Worm (Caenorhabditis elegans): ENCODE results near the gene slc-36.5.

Gene slc-36.5

DNA sequence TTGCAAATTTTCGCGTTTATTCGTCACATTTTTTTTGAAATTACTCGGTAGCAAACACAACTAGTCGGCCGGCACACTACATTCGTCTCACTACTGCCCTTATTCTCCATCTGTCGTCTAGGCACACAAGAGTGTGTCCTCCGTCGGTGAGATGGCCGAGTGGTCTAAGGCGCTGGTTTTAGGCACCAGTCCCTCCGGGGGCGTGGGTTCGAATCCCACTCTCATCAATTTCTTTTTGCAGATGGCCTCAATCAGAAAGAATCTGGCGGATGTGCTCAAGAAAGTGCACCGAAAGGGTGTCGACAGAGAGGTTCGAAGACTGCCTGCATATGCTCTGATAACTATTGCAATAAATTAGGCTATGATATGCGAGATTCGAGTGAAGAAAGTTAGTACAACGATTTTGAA is 23.8 kb downstream of the slc-36.5 start (continued):
- TF ChIP-seq gei-8 (GFP tag; optimal IDR thresholded peaks at IDR 0.05), result peak; percentile 74
- peak; percentile 9 to 58 for TF ChIP-seq lsy-2 (tag; optimal IDR thresholded peaks at IDR 0.05)
- TF ChIP-seq saeg-2 (GFP tag; IDR thresholded peaks at IDR 0.05), result 0 out of 2 replicates have a peak, but pooled peaks have one; percentile 28
- TF ChIP-seq lir-3 (tag; optimal IDR thresholded peaks at IDR 0.05), result peak; percentile 11
- peak; percentile 68; the same call in 1 of the 2 replicates for TF ChIP-seq zfp-3 (GFP tag; conservative IDR thresholded peaks at IDR 0.05)
- peak; percentile 51 for TF ChIP-seq zip-2 (tag; optimal IDR thresholded peaks at IDR 0.05)
- TF ChIP-seq daf-19 (GFP tag; conservative IDR thresholded peaks at IDR 0.05), result no peak
- TF ChIP-seq hlh-30 (tag; optimal IDR thresholded peaks at IDR 0.05; ENCODE audit: insufficient read depth), result peak; percentile 34
- TF ChIP-seq mdt-29 (GFP tag; IDR thresholded peaks at IDR 0.05), result peak; percentile 65; the same call in 1 of the 2 replicates
- peak; percentile 76 for TF ChIP-seq nhr-11 (tag; optimal IDR thresholded peaks at IDR 0.05)
- TF ChIP-seq dmd-9 (GFP tag; IDR thresholded peaks at IDR 0.05), result 0 out of 2 replicates have a peak, but pooled peaks have one; percentile 21
- peak; percentile 73 for TF ChIP-seq Y105C5A.15 (GFP tag; IDR thresholded peaks at IDR 0.05)
- TF ChIP-seq nhr-6 (tag; optimal IDR thresholded peaks at IDR 0.05), result peak; percentile 16
- TF ChIP-seq hmg-1.1 (GFP tag; IDR thresholded peaks at IDR 0.05), result peak; percentile 89
- no peak for TF ChIP-seq pqm-1 (tag; optimal IDR thresholded peaks at IDR 0.05)
- TF ChIP-seq skn-1 (tag; optimal IDR thresholded peaks at IDR 0.05), result no peak
- peak; percentile 81 for TF ChIP-seq dmd-8 (GFP tag; IDR thresholded peaks at IDR 0.05)
- peak; percentile 60 for TF ChIP-seq php-3 (GFP tag; IDR thresholded peaks at IDR 0.05)
- TF ChIP-seq lim-7 (GFP tag; IDR thresholded peaks at IDR 0.05), result peak; percentile 85
- peak; percentile 75 for TF ChIP-seq nhr-42 (GFP tag; IDR thresholded peaks at IDR 0.05)
- TF ChIP-seq mep-1 (tag; optimal IDR thresholded peaks at IDR 0.05), result peak; percentile 80
- peak; percentile 67 for TF ChIP-seq Y48G9A.11 (GFP tag; IDR thresholded peaks at IDR 0.05)
- no peak for TF ChIP-seq daf-12 (tag; optimal IDR thresholded peaks at IDR 0.05)
- TF ChIP-seq daf-16 (GFP tag; optimal IDR thresholded peaks at IDR 0.05), result peak; percentile 63 to 80
- TF ChIP-seq daf-16 (tag; optimal IDR thresholded peaks at IDR 0.05), result peak; percentile 11
- TF ChIP-seq ctbp-1 (GFP tag; IDR thresholded peaks at IDR 0.05), result peak; percentile 87
- TF ChIP-seq unc-130 (GFP tag; optimal IDR thresholded peaks at IDR 0.05), result peak; percentile 43
- TF ChIP-seq zip-11 (GFP tag; IDR thresholded peaks at IDR 0.05), result 0 out of 2 replicates have a peak, but pooled peaks have one; percentile 36
- TF ChIP-seq duxl-1 (tag; optimal IDR thresholded peaks at IDR 0.05; ENCODE audit: poor library complexity), result peak; percentile 70
- TF ChIP-seq ceh-28 (tag; optimal IDR thresholded peaks at IDR 0.05), result no peak
- peak; percentile 60; the same call in 1 of the 2 replicates for TF ChIP-seq D1046.2 (GFP tag; IDR thresholded peaks at IDR 0.05)
- peak; percentile 52 for TF ChIP-seq nhr-111 (GFP tag; optimal IDR thresholded peaks at IDR 0.05)
- TF ChIP-seq F37D6.2 (tag; optimal IDR thresholded peaks at IDR 0.05), result peak; percentile 39
- TF ChIP-seq dve-1 (tag; optimal IDR thresholded peaks at IDR 0.05; ENCODE audit: insufficient read depth), result peak; percentile 59
- peak; percentile 77 for TF ChIP-seq dmd-6 (GFP tag; IDR thresholded peaks at IDR 0.05)
- no peak; the same call in 1 of the 2 replicates for TF ChIP-seq lin-1 (GFP tag; IDR thresholded peaks at IDR 0.05)
- TF ChIP-seq ZK546.5 (tag; optimal IDR thresholded peaks at IDR 0.05), result no peak
- peak; percentile 65 for TF ChIP-seq T26A8.4 (GFP tag; IDR thresholded peaks at IDR 0.05)
- peak; percentile 94 for TF ChIP-seq egl-43 (GFP tag; IDR thresholded peaks at IDR 0.05)
- TF ChIP-seq vab-7 (GFP tag; IDR thresholded peaks at IDR 0.05), result peak; percentile 81
- TF ChIP-seq daf-8 (GFP tag; IDR thresholded peaks at IDR 0.05), result no peak
- TF ChIP-seq madf-5 (GFP tag; IDR thresholded peaks at IDR 0.05), result peak; percentile 18 to 74; a peak in 1 of 4 replicates
- TF ChIP-seq F26F4.8 (GFP tag; conservative IDR thresholded peaks at IDR 0.05), result peak; percentile 56; the same call in 1 of the 2 replicates
- TF ChIP-seq R02D3.7 (tag; optimal IDR thresholded peaks at IDR 0.05), result no peak
- TF ChIP-seq ztf-7 (tag; optimal IDR thresholded peaks at IDR 0.05), result peak; percentile 5
- peak; percentile 70 for TF ChIP-seq ceh-20 (GFP tag; IDR thresholded peaks at IDR 0.05)
- peak; percentile 73 for TF ChIP-seq snpc-1.2 (GFP tag; IDR thresholded peaks at IDR 0.05)
- TF ChIP-seq nhr-237 (tag; optimal IDR thresholded peaks at IDR 0.05), result no peak
- TF ChIP-seq mes-2 (tag; optimal IDR thresholded peaks at IDR 0.05; ENCODE audit: poor library complexity, severe bottlenecking), result peak; percentile 78
- TF ChIP-seq madf-9 (GFP tag; conservative IDR thresholded peaks at IDR 0.05), result peak; percentile 70
- peak; percentile 66; the same call in 1 of the 2 replicates for TF ChIP-seq ZK337.2 (GFP tag; IDR thresholded peaks at IDR 0.05)
